Fruit fly (Drosophila melanogaster) whole organism, embryonic: ENCODE data around the gene CG16904.
A peak's percentile ranks its signal among the peaks of the same experiment; 100 is the strongest.

ENCODE experiments used
- Atf3 ChIP-seq: fragments of 200-800 bp; sonication (Bioruptor generic); optimal IDR thresholded peaks from 3 replicates; lab custom pipeline; 2016; ENCODE audit warnings: missing biosample characterization, missing genetic modification characterization
- Bgb ChIP-seq: fragments of 200-800 bp; sonication (Bioruptor generic); IDR thresholded peaks from 2 replicates; pipeline ENCODE4 v1.3.6; 2022; ENCODE audit warnings: missing biosample characterization, missing genetic modification characterization; ENCODE audit not compliant: partially characterized antibody
- CG10366 ChIP-seq: fragments of 200-800 bp; sonication (Bioruptor generic); IDR thresholded peaks from 2 replicates; pipeline ENCODE4 v1.3.6; 2022; ENCODE audit warnings: missing biosample characterization, missing genetic modification characterization
- CG10565 ChIP-seq: fragments of 200-800 bp; sonication (Bioruptor generic); optimal IDR thresholded peaks from 3 replicates; lab custom pipeline; 2016; ENCODE audit warnings: missing biosample characterization, mild to moderate bottlenecking, missing genetic modification characterization
- CG12155 ChIP-seq: fragments of 200-800 bp; sonication (Bioruptor generic); optimal IDR thresholded peaks from 3 replicates; lab custom pipeline; 2016; ENCODE audit warnings: missing biosample characterization, missing genetic modification characterization
- CG12236 ChIP-seq: fragments of 200-800 bp; sonication (Bioruptor generic); optimal IDR thresholded peaks from 2 replicates; lab custom pipeline; 2016; ENCODE audit warnings: missing biosample characterization, missing genetic modification characterization
- CG12942 ChIP-seq: fragments of 200-800 bp; sonication (Bioruptor generic); optimal IDR thresholded peaks from 3 replicates; lab custom pipeline; 2016; ENCODE audit warnings: missing biosample characterization, missing genetic modification characterization
- CG13296 ChIP-seq: fragments of 200-800 bp; sonication (Bioruptor generic); optimal IDR thresholded peaks from 3 replicates; lab custom pipeline; 2018; ENCODE audit warnings: missing biosample characterization, mild to moderate bottlenecking, missing genetic modification characterization
- CG15011 ChIP-seq: fragments of 200-800 bp; sonication (Bioruptor generic); optimal IDR thresholded peaks from 3 replicates; lab custom pipeline; 2018; ENCODE audit warnings: missing biosample characterization, mild to moderate bottlenecking, missing genetic modification characterization
- CG15514 ChIP-seq: fragments of 200-800 bp; sonication (Bioruptor generic); optimal IDR thresholded peaks from 3 replicates; lab custom pipeline; 2017; ENCODE audit warnings: missing biosample characterization, missing genetic modification characterization, mild to moderate bottlenecking, moderate library complexity, missing genetic modification reagents
- CG18476 ChIP-seq: fragments of 200-800 bp; sonication (Bioruptor generic); optimal IDR thresholded peaks from 2 replicates; lab custom pipeline; 2016; ENCODE audit warnings: missing biosample characterization, mild to moderate bottlenecking, missing genetic modification characterization
- CG18599 ChIP-seq: fragments of 200-800 bp; sonication (Bioruptor generic); optimal IDR thresholded peaks from 3 replicates; lab custom pipeline; 2017; ENCODE audit warnings: missing biosample characterization, missing genetic modification characterization, mild to moderate bottlenecking, moderate library complexity, missing genetic modification reagents
- CG31388 ChIP-seq: fragments of 200-800 bp; sonication (Bioruptor generic); optimal IDR thresholded peaks from 2 replicates; lab custom pipeline; 2016; ENCODE audit warnings: missing biosample characterization, missing genetic modification characterization
- CG3281 ChIP-seq: fragments of 200-800 bp; sonication (Bioruptor generic); optimal IDR thresholded peaks from 3 replicates; lab custom pipeline; 2017; ENCODE audit warnings: missing biosample characterization, mild to moderate bottlenecking, missing genetic modification characterization
- CG34376 ChIP-seq: fragments of 200-800 bp; sonication (Bioruptor generic); optimal IDR thresholded peaks from 2 replicates; lab custom pipeline; 2018; ENCODE audit warnings: missing biosample characterization, mild to moderate bottlenecking, missing genetic modification characterization
- CG3995 ChIP-seq: fragments of 200-800 bp; sonication (Bioruptor generic); optimal IDR thresholded peaks from 3 replicates; lab custom pipeline; 2016; ENCODE audit warnings: missing biosample characterization, missing genetic modification characterization
- CG7745 ChIP-seq: fragments of 200-800 bp; sonication (Bioruptor generic); optimal IDR thresholded peaks from 2 replicates; lab custom pipeline; 2018; ENCODE audit warnings: missing biosample characterization, mild to moderate bottlenecking, missing genetic modification characterization, moderate library complexity
- CG7987 ChIP-seq: fragments of 200-800 bp; sonication (Bioruptor generic); optimal IDR thresholded peaks from 2 replicates; lab custom pipeline; 2018; ENCODE audit warnings: missing biosample characterization, mild to moderate bottlenecking, missing genetic modification characterization, moderate library complexity
- CTCF ChIP-seq: fragments of 200-800 bp; sonication (Bioruptor generic); optimal IDR thresholded peaks from 2 replicates; lab custom pipeline; 2017; ENCODE audit warnings: missing biosample characterization, mild to moderate bottlenecking, missing genetic modification characterization, moderate library complexity
- Dp ChIP-seq: fragments of 200-800 bp; sonication (Bioruptor generic); optimal IDR thresholded peaks from 2 replicates; lab custom pipeline; 2018; ENCODE audit warnings: missing biosample characterization, mild to moderate bottlenecking, missing genetic modification characterization, moderate library complexity
- E2f1 ChIP-seq: fragments of 200-800 bp; sonication (Bioruptor generic); IDR thresholded peaks from 2 replicates; pipeline ENCODE4 v1.3.6; 2022; ENCODE audit warnings: missing biosample characterization, missing genetic modification characterization
- Gsc ChIP-seq: fragments of 200-800 bp; sonication (Bioruptor generic); IDR thresholded peaks from 2 replicates; pipeline ENCODE4 v1.3.6; 2022; ENCODE audit warnings: missing biosample characterization, missing genetic modification characterization
- HHEX ChIP-seq: fragments of 200-800 bp; sonication (Bioruptor generic); optimal IDR thresholded peaks from 3 replicates; lab custom pipeline; 2017; ENCODE audit warnings: missing biosample characterization, mild to moderate bottlenecking, missing genetic modification characterization, missing genetic modification reagents
- HLH4C ChIP-seq: fragments of 200-800 bp; sonication (Bioruptor generic); IDR thresholded peaks from 3 replicates; pipeline ENCODE4 v1.3.6; 2022; ENCODE audit warnings: missing biosample characterization, missing genetic modification characterization; ENCODE audit not compliant: partially characterized antibody
- HmgZ ChIP-seq: fragments of 200-800 bp; sonication (Bioruptor generic); optimal IDR thresholded peaks from 2 replicates; lab custom pipeline; 2018; ENCODE audit warnings: missing biosample characterization, mild to moderate bottlenecking, missing genetic modification characterization
- Lhr ChIP-seq: fragments of 200-800 bp; sonication (Bioruptor generic); optimal IDR thresholded peaks from 3 replicates; lab custom pipeline; 2017; ENCODE audit warnings: mild to moderate bottlenecking, missing biosample characterization, missing genetic modification reagents, missing genetic modification characterization
- MBD-R2 ChIP-seq: fragments of 200-800 bp; sonication (Bioruptor generic); IDR thresholded peaks from 2 replicates; pipeline ENCODE4 v1.3.6; 2022; ENCODE audit warnings: missing biosample characterization, missing genetic modification characterization
- Med ChIP-seq: fragments of 200-800 bp; sonication (Bioruptor generic); peaks from one replicate; lab custom pipeline; 2016; ENCODE audit warnings: missing biosample characterization, missing genetic modification characterization, mild to moderate bottlenecking, inconsistent platforms, moderate library complexity
- PHDP ChIP-seq: fragments of 200-800 bp; sonication (Bioruptor generic); optimal IDR thresholded peaks from 3 replicates; lab custom pipeline; 2018; ENCODE audit warnings: missing biosample characterization, mild to moderate bottlenecking, missing genetic modification characterization, moderate library complexity
- Side ChIP-seq: fragments of 200-800 bp; sonication (Bioruptor generic); optimal IDR thresholded peaks from 2 replicates; lab custom pipeline; 2016; ENCODE audit warnings: missing biosample characterization, missing genetic modification characterization
- Sox100B ChIP-seq: fragments of 200-800 bp; sonication (Bioruptor generic); optimal IDR thresholded peaks from 3 replicates; lab custom pipeline; 2018; ENCODE audit warnings: missing biosample characterization, mild to moderate bottlenecking, missing genetic modification characterization
- aop ChIP-seq: fragments of 200-800 bp; sonication (Bioruptor generic); IDR thresholded peaks from 2 replicates; pipeline ENCODE4 v1.3.6; 2022; ENCODE audit warnings: missing biosample characterization, missing genetic modification characterization
- ato ChIP-seq: fragments of 200-800 bp; sonication (Bioruptor generic); IDR thresholded peaks from 2 replicates; pipeline ENCODE4 v1.3.6; 2022; ENCODE audit warnings: missing biosample characterization, missing genetic modification characterization; ENCODE audit not compliant: partially characterized antibody
- az2 ChIP-seq: fragments of 200-800 bp; sonication (Bioruptor generic); optimal IDR thresholded peaks from 3 replicates; lab custom pipeline; 2016; ENCODE audit warnings: missing biosample characterization, missing genetic modification characterization
- cato ChIP-seq: fragments of 200-800 bp; sonication (Bioruptor generic); optimal IDR thresholded peaks from 2 replicates; lab custom pipeline; 2016; ENCODE audit warnings: missing biosample characterization, missing genetic modification characterization, borderline replicate concordance
- dan ChIP-seq: fragments of 200-800 bp; sonication (Bioruptor generic); IDR thresholded peaks from 2 replicates; pipeline ENCODE4 v1.3.6; 2022; ENCODE audit warnings: missing biosample characterization, missing genetic modification characterization
- dm ChIP-seq: fragments of 200-800 bp; sonication (Bioruptor generic); optimal IDR thresholded peaks from 3 replicates; lab custom pipeline; 2016; ENCODE audit warnings: missing biosample characterization, missing genetic modification characterization
- emc ChIP-seq: fragments of 200-800 bp; sonication (Bioruptor generic); optimal IDR thresholded peaks from 2 replicates; lab custom pipeline; 2016; ENCODE audit warnings: missing biosample characterization, missing genetic modification characterization
- fd96Cb ChIP-seq: fragments of 200-800 bp; sonication (Bioruptor generic); optimal IDR thresholded peaks from 2 replicates; lab custom pipeline; 2018; ENCODE audit warnings: missing biosample characterization, mild to moderate bottlenecking, missing genetic modification characterization, moderate library complexity
- gfzf ChIP-seq: fragments of 200-800 bp; sonication (Bioruptor generic); optimal IDR thresholded peaks from 2 replicates; lab custom pipeline; 2016; ENCODE audit warnings: missing biosample characterization, mild to moderate bottlenecking, missing genetic modification characterization, moderate library complexity
- ham ChIP-seq: fragments of 200-800 bp; sonication (Bioruptor generic); IDR thresholded peaks from 2 replicates; pipeline ENCODE4 v1.3.6; 2022; ENCODE audit warnings: missing biosample characterization, missing genetic modification characterization
- inv ChIP-seq: fragments of 200-800 bp; sonication (Bioruptor generic); IDR thresholded peaks from 2 replicates; pipeline ENCODE4 v1.3.6; 2022; ENCODE audit warnings: missing biosample characterization, missing genetic modification characterization; ENCODE audit not compliant: partially characterized antibody
- ken ChIP-seq: fragments of 200-800 bp; sonication (Bioruptor generic); IDR thresholded peaks from 3 replicates; pipeline ENCODE4 v1.3.6; 2022; ENCODE audit warnings: missing biosample characterization, missing genetic modification characterization
- lab ChIP-seq: fragments of 200-800 bp; sonication (Bioruptor generic); optimal IDR thresholded peaks from 3 replicates; lab custom pipeline; 2017; ENCODE audit warnings: missing biosample characterization, missing genetic modification characterization, mild to moderate bottlenecking, moderate library complexity, missing genetic modification reagents
- rib ChIP-seq: fragments of 200-800 bp; sonication (Bioruptor generic); IDR thresholded peaks from 2 replicates; pipeline ENCODE4 v1.3.6; 2022; ENCODE audit warnings: missing biosample characterization, missing genetic modification characterization
- ro ChIP-seq: fragments of 200-800 bp; sonication (Bioruptor generic); IDR thresholded peaks from 2 replicates; pipeline ENCODE4 v1.3.6; 2022; ENCODE audit warnings: missing biosample characterization, missing genetic modification characterization
- seq ChIP-seq: fragments of 200-800 bp; sonication (Bioruptor generic); IDR thresholded peaks from 2 replicates; pipeline ENCODE4 v1.3.6; 2022; ENCODE audit warnings: missing biosample characterization, missing genetic modification characterization
- sisA ChIP-seq: fragments of 200-800 bp; sonication (Bioruptor generic); IDR thresholded peaks from 2 replicates; pipeline ENCODE4 v1.3.6; 2022; ENCODE audit warnings: missing biosample characterization, missing genetic modification characterization
- sug ChIP-seq: fragments of 200-800 bp; optimal IDR thresholded peaks from 2 replicates; lab custom pipeline; 2019; ENCODE audit warnings: missing biosample characterization, mild to moderate bottlenecking, missing genetic modification characterization, moderate library complexity
- tin ChIP-seq: fragments of 200-800 bp; sonication (Bioruptor generic); optimal IDR thresholded peaks from 3 replicates; lab custom pipeline; 2016; ENCODE audit warnings: missing biosample characterization, missing genetic modification characterization

Gene CG16904

dm6 chr3R:9784341-9785062 lies 32.3 kb downstream of the CG16904 start, which contains the start of the genes MtnA and CG8500 (continued):
- no peak for TF ChIP-seq PHDP (tag; lab: Kevin White, UChicago)
- TF ChIP-seq CG12236 (GFP tag; lab: Kevin White, UChicago), result no peak
- TF ChIP-seq Sox100B (GFP tag; lab: Kevin White, UChicago), result no peak
- TF ChIP-seq dm (GFP tag; lab: Kevin White, UChicago), result peak; percentile 3
- TF ChIP-seq CG31388 (GFP tag; lab: Kevin White, UChicago), result no peak
- no peak for TF ChIP-seq CG18599 (GFP tag; lab: Kevin White, UChicago)
- TF ChIP-seq cato (GFP tag; lab: Kevin White, UChicago), result no peak
- TF ChIP-seq CG18476 (GFP tag; lab: Kevin White, UChicago), result no peak
- TF ChIP-seq Dp (GFP tag; lab: Kevin White, UChicago), result peak; percentile 64
- peak; percentile 81 for TF ChIP-seq Med (GFP tag; lab: Kevin White, UChicago)
- 0 out of 3 replicates have a peak, but pooled peaks have one; percentile 31 for TF ChIP-seq ken (GFP tag; lab: Robert Waterston, UW)
- TF ChIP-seq ro (GFP tag; lab: Robert Waterston, UW), result no peak
- TF ChIP-seq aop (GFP tag; lab: Robert Waterston, UW), result no peak
- peak; percentile 96 for TF ChIP-seq CG15514 (GFP tag; lab: Kevin White, UChicago)
- TF ChIP-seq Lhr (GFP tag; lab: Kevin White, UChicago), result peak; percentile 13
- no peak for TF ChIP-seq CG12942
- TF ChIP-seq sisA (GFP tag; lab: Robert Waterston, UW), result no peak
- TF ChIP-seq CG10366 (GFP tag; lab: Robert Waterston, UW), result no peak
- TF ChIP-seq CG3995, result no peak
- no peak for TF ChIP-seq HHEX (GFP tag; lab: Kevin White, UChicago)
- TF ChIP-seq lab (GFP tag; lab: Kevin White, UChicago), result peak; percentile 51
- TF ChIP-seq ato (GFP tag; lab: Robert Waterston, UW), result no peak
- TF ChIP-seq inv (GFP tag; lab: Robert Waterston, UW), result peak; percentile 28; the same call in 1 of the 2 replicates
- 0 out of 3 replicates have a peak, but pooled peaks have one; percentile 24 for TF ChIP-seq HLH4C (GFP tag; lab: Robert Waterston, UW)
- no peak for TF ChIP-seq Gsc (GFP tag; lab: Robert Waterston, UW)
- peak; percentile 31; the same call in 1 of the 2 replicates for TF ChIP-seq seq (GFP tag; lab: Robert Waterston, UW)
- TF ChIP-seq CG3281 (GFP tag; lab: Kevin White, UChicago), result peak; percentile 8
- no peak for TF ChIP-seq Side
- no peak for TF ChIP-seq CG15011 (GFP tag; lab: Kevin White, UChicago)
- peak; percentile 55; the same call in 1 of the 2 replicates for TF ChIP-seq MBD-R2 (GFP tag; lab: Robert Waterston, UW)
- TF ChIP-seq CG34376, result peak; percentile 14
- peak; percentile 20 for TF ChIP-seq CG12155 (GFP tag; lab: Kevin White, UChicago)
- no peak for TF ChIP-seq dan (GFP tag; lab: Robert Waterston, UW)
- no peak for TF ChIP-seq CG7745 (tag; lab: Kevin White, UChicago)
- TF ChIP-seq ham, result no peak; the same call in 1 of the 2 replicates
- no peak for TF ChIP-seq CG10565
- TF ChIP-seq az2, result no peak
- TF ChIP-seq CTCF (GFP tag; lab: Kevin White, UChicago), result peak; percentile 64
- no peak for TF ChIP-seq emc (GFP tag; lab: Kevin White, UChicago)
- TF ChIP-seq sug (tag; lab: Kevin White, UChicago), result peak; percentile 40
- no peak for TF ChIP-seq fd96Cb (tag; lab: Kevin White, UChicago)
- no peak for TF ChIP-seq gfzf
- TF ChIP-seq CG7987 (GFP tag; lab: Kevin White, UChicago), result peak; percentile 30
- TF ChIP-seq HmgZ (tag; lab: Kevin White, UChicago), result peak; percentile 87
- peak; percentile 54; the same call in 1 of the 2 replicates for TF ChIP-seq Bgb (GFP tag; lab: Robert Waterston, UW)
- no peak for TF ChIP-seq Atf3 (GFP tag; lab: Kevin White, UChicago)
- no peak for TF ChIP-seq rib (GFP tag; lab: Robert Waterston, UW)
- TF ChIP-seq E2f1 (GFP tag; lab: Robert Waterston, UW), result no peak
- TF ChIP-seq CG13296 (GFP tag; lab: Kevin White, UChicago), result no peak
- no peak for TF ChIP-seq tin (GFP tag; lab: Kevin White, UChicago)
